Worm (Caenorhabditis elegans) whole organism, L1 larva: Measurements from ENCODE around the gene pqbp-1.1.

ENCODE experiments used
- C16A3.4 ChIP-seq: fragments of 150-350 bp; optimal IDR thresholded peaks from 2 replicates; lab custom pipeline; 2014; ENCODE audit warnings: missing biosample characterization, missing genetic modification characterization
- ceh-8 ChIP-seq: fragments of 200-800 bp; sonication (Bioruptor generic); optimal IDR thresholded peaks from 2 replicates; lab custom pipeline; 2018; ENCODE audit warnings: mild to moderate bottlenecking, missing genetic modification characterization, moderate library complexity, missing compliant biosample characterization
- ceh-82 ChIP-seq, 3 experiments: fragments of 150-350 bp in 1 of 3; sonication (generic microtip) in 2 of 3; optimal IDR thresholded peaks; 2 replicates each; lab custom pipeline; 2014 to 2017; ENCODE audit warnings: missing biosample characterization in 3 of 3, missing genetic modification characterization in 3 of 3
- ceh-88 ChIP-seq: fragments of 200-800 bp; sonication (Bioruptor generic); IDR thresholded peaks from 2 replicates; pipeline ENCODE4 v1.3.6; 2022; ENCODE audit warnings: missing genetic modification characterization, missing compliant biosample characterization
- ces-1 ChIP-seq: fragments of 150-350 bp; optimal IDR thresholded peaks from 2 replicates; lab custom pipeline; 2014; ENCODE audit warnings: missing biosample characterization, missing genetic modification reagents, missing genetic modification characterization
- dpl-1 ChIP-seq, 3 experiments: fragments of 150-350 bp in 2 of 3; sonication (generic microtip) in 1 of 3; optimal IDR thresholded peaks; 2 replicates each; lab custom pipeline; 2014 to 2017; ENCODE audit warnings: missing biosample characterization in 3 of 3, missing genetic modification characterization in 3 of 3, missing genetic modification reagents in 3 of 3
- dsc-1 ChIP-seq: sonication (generic microtip); optimal IDR thresholded peaks from 2 replicates; lab custom pipeline; 2016; ENCODE audit warnings: mild to moderate bottlenecking, missing genetic modification characterization, missing compliant biosample characterization
- efl-3 ChIP-seq: fragments of 200-800 bp; sonication (Bioruptor generic); optimal IDR thresholded peaks from 2 replicates; lab custom pipeline; 2018; ENCODE audit warnings: mild to moderate bottlenecking, missing genetic modification characterization, missing compliant biosample characterization
- egl-27 ChIP-seq, 2 experiments: fragments of 150-350 bp in 1 of 2; sonication (generic microtip); optimal IDR thresholded peaks; 3 replicates each; lab custom pipeline; 2017 to 2018; ENCODE audit warnings: missing biosample characterization in 2 of 2, missing genetic modification characterization in 2 of 2, missing genetic modification reagents in 2 of 2
- elt-3 ChIP-seq, 6 experiments: fragments of 150-350 bp in 1 of 6; sonication (generic microtip); optimal IDR thresholded peaks; 2 replicates each; lab custom pipeline; 2017 to 2018; ENCODE audit warnings: missing biosample characterization in 6 of 6, missing genetic modification characterization in 6 of 6, inconsistent platforms in 1 of 6
- ets-5 ChIP-seq: fragments of 200-800 bp; sonication (Bioruptor generic); IDR thresholded peaks from 2 replicates; pipeline ENCODE4 v1.3.6; 2022; ENCODE audit warnings: missing genetic modification characterization, missing compliant biosample characterization
- grh-1 ChIP-seq: fragments of 200-800 bp; sonication (Bioruptor generic); IDR thresholded peaks from 2 replicates; pipeline ENCODE4 v1.3.6; 2022; ENCODE audit warnings: missing genetic modification reagents, missing genetic modification characterization, missing compliant biosample characterization
- hlh-17 ChIP-seq: fragments of 200-800 bp; sonication (Bioruptor generic); optimal IDR thresholded peaks from 2 replicates; lab custom pipeline; 2018; ENCODE audit warnings: missing genetic modification characterization, mild to moderate bottlenecking, missing compliant biosample characterization, moderate library complexity, borderline replicate concordance
- hlh-4 ChIP-seq: sonication (generic microtip); optimal IDR thresholded peaks from 2 replicates; lab custom pipeline; 2016; ENCODE audit warnings: mild to moderate bottlenecking, missing genetic modification characterization, missing compliant biosample characterization
- irx-1 ChIP-seq: sonication (generic microtip); optimal IDR thresholded peaks from 2 replicates; lab custom pipeline; 2016; ENCODE audit warnings: missing genetic modification characterization, missing compliant biosample characterization
- isw-1 ChIP-seq: fragments of 200-800 bp; sonication (Bioruptor generic); IDR thresholded peaks from 2 replicates; pipeline ENCODE4 v1.3.6; 2022; ENCODE audit warnings: missing genetic modification characterization, missing compliant biosample characterization
- jun-1 ChIP-seq: fragments of 150-350 bp; optimal IDR thresholded peaks from 2 replicates; lab custom pipeline; 2014; ENCODE audit warnings: missing biosample characterization, missing genetic modification reagents, missing genetic modification characterization
- lin-14 ChIP-seq: fragments of 200-800 bp; sonication (Bioruptor generic); optimal IDR thresholded peaks from 2 replicates; lab custom pipeline; 2018; ENCODE audit warnings: mild to moderate bottlenecking, missing genetic modification characterization, moderate library complexity, missing compliant biosample characterization
- lin-15B ChIP-seq: fragments of 150-350 bp; sonication (generic microtip); optimal IDR thresholded peaks from 3 replicates; lab custom pipeline; 2014; ENCODE audit warnings: missing biosample characterization, missing genetic modification characterization
- lin-35 ChIP-seq, 2 experiments: fragments of 150-350 bp; optimal IDR thresholded peaks; 2 replicates each; lab custom pipeline; 2014; ENCODE audit warnings: missing biosample characterization in 2 of 2, missing genetic modification characterization in 2 of 2, missing genetic modification reagents in 2 of 2
- mab-9 ChIP-seq: fragments of 200-800 bp; sonication (Bioruptor generic); IDR thresholded peaks from 2 replicates; pipeline ENCODE4 v1.3.6; 2022; ENCODE audit warnings: missing genetic modification reagents, missing genetic modification characterization, missing compliant biosample characterization
- mdl-1 ChIP-seq, 2 experiments: fragments of 150-350 bp; optimal IDR thresholded peaks; 2 replicates each; lab custom pipeline; 2014 to 2017; ENCODE audit warnings: missing biosample characterization in 2 of 2, missing genetic modification characterization in 2 of 2, inconsistent platforms in 1 of 2
- mef-2 ChIP-seq: fragments of 150-350 bp; optimal IDR thresholded peaks from 2 replicates; lab custom pipeline; 2014; ENCODE audit warnings: missing biosample characterization, missing genetic modification characterization
- mep-1 ChIP-seq: fragments of 150-350 bp; optimal IDR thresholded peaks from 2 replicates; lab custom pipeline; 2014; ENCODE audit warnings: missing biosample characterization, missing genetic modification characterization
- nhr-12 ChIP-seq: sonication (generic microtip); optimal IDR thresholded peaks from 2 replicates; lab custom pipeline; 2017; ENCODE audit warnings: missing biosample characterization, missing genetic modification characterization
- nhr-20 ChIP-seq: sonication (generic microtip); optimal IDR thresholded peaks from 2 replicates; lab custom pipeline; 2016; ENCODE audit warnings: mild to moderate bottlenecking, missing genetic modification characterization, missing compliant biosample characterization
- nhr-28 ChIP-seq: fragments of 150-350 bp; optimal IDR thresholded peaks from 2 replicates; lab custom pipeline; 2014; ENCODE audit warnings: missing biosample characterization, missing genetic modification characterization
- nhr-47 ChIP-seq: sonication (generic microtip); optimal IDR thresholded peaks from 2 replicates; lab custom pipeline; 2016; ENCODE audit warnings: mild to moderate bottlenecking, missing genetic modification characterization, moderate library complexity, missing compliant biosample characterization
- nhr-71 ChIP-seq: sonication (generic microtip); optimal IDR thresholded peaks from 2 replicates; lab custom pipeline; 2016; ENCODE audit warnings: mild to moderate bottlenecking, missing genetic modification characterization, moderate library complexity, missing compliant biosample characterization
- nhr-76 ChIP-seq: sonication (generic microtip); optimal IDR thresholded peaks from 2 replicates; lab custom pipeline; 2017; ENCODE audit warnings: missing biosample characterization, missing genetic modification characterization
- nhr-77 ChIP-seq: fragments of 150-350 bp; optimal IDR thresholded peaks from 2 replicates; lab custom pipeline; 2014; ENCODE audit warnings: missing biosample characterization, missing genetic modification characterization
- nhr-84 ChIP-seq: sonication (generic microtip); optimal IDR thresholded peaks from 2 replicates; lab custom pipeline; 2017; ENCODE audit warnings: missing biosample characterization, missing genetic modification characterization
- nhr-85 ChIP-seq: sonication (generic microtip); peaks from one replicate; lab custom pipeline; 2016; ENCODE audit warnings: missing genetic modification characterization, inconsistent platforms, missing compliant biosample characterization
- nhr-90 ChIP-seq: sonication (generic microtip); optimal IDR thresholded peaks from 2 replicates; lab custom pipeline; 2016; ENCODE audit warnings: mild to moderate bottlenecking, missing genetic modification characterization, missing compliant biosample characterization; ENCODE audit not compliant: poor library complexity
- pag-3 ChIP-seq: sonication (generic microtip); optimal IDR thresholded peaks from 2 replicates; lab custom pipeline; 2017; ENCODE audit warnings: missing genetic modification characterization, mild to moderate bottlenecking, missing compliant biosample characterization, antibody characterized with exemption, borderline replicate concordance; ENCODE audit not compliant: insufficient read depth
- pqm-1 ChIP-seq: sonication (generic microtip); optimal IDR thresholded peaks from 3 replicates; lab custom pipeline; 2017; ENCODE audit warnings: missing biosample characterization, missing genetic modification characterization
- rnt-1 ChIP-seq: sonication (generic microtip); optimal IDR thresholded peaks from 2 replicates; lab custom pipeline; 2016; ENCODE audit warnings: mild to moderate bottlenecking, missing genetic modification characterization, moderate library complexity, missing compliant biosample characterization
- skn-1 ChIP-seq: fragments of 150-350 bp; optimal IDR thresholded peaks from 2 replicates; lab custom pipeline; 2014; ENCODE audit warnings: missing biosample characterization, missing genetic modification characterization
- snu-23 ChIP-seq: sonication (generic microtip); optimal IDR thresholded peaks from 2 replicates; lab custom pipeline; 2016; ENCODE audit warnings: missing genetic modification characterization, missing compliant biosample characterization
- sptf-1 ChIP-seq: fragments of 150-350 bp; optimal IDR thresholded peaks from 2 replicates; lab custom pipeline; 2014; ENCODE audit warnings: missing biosample characterization, missing genetic modification characterization
- sup-37 ChIP-seq: fragments of 200-800 bp; sonication (Bioruptor generic); optimal IDR thresholded peaks from 2 replicates; lab custom pipeline; 2018; ENCODE audit warnings: mild to moderate bottlenecking, missing genetic modification characterization, missing compliant biosample characterization
- swsn-7 ChIP-seq: sonication (generic microtip); optimal IDR thresholded peaks from 2 replicates; lab custom pipeline; 2016; ENCODE audit warnings: missing genetic modification characterization, missing compliant biosample characterization
- tlp-1 ChIP-seq: fragments of 150-350 bp; optimal IDR thresholded peaks from 2 replicates; lab custom pipeline; 2014; ENCODE audit warnings: missing biosample characterization, missing genetic modification characterization
- unc-130 ChIP-seq: fragments of 150-350 bp; optimal IDR thresholded peaks from 2 replicates; lab custom pipeline; 2017; ENCODE audit warnings: missing biosample characterization, missing genetic modification characterization, inconsistent platforms
- unc-62 ChIP-seq: fragments of 150-350 bp; optimal IDR thresholded peaks from 2 replicates; lab custom pipeline; 2014; ENCODE audit warnings: missing biosample characterization, missing genetic modification reagents, missing genetic modification characterization
- unc-86 ChIP-seq: sonication (generic microtip); optimal IDR thresholded peaks from 2 replicates; lab custom pipeline; 2016; ENCODE audit warnings: missing genetic modification characterization, missing compliant biosample characterization
- vab-15 ChIP-seq: sonication (generic microtip); optimal IDR thresholded peaks from 2 replicates; lab custom pipeline; 2017; ENCODE audit warnings: missing genotype, mild to moderate bottlenecking, missing genetic modification characterization, missing compliant biosample characterization
- zag-1 ChIP-seq: fragments of 150-350 bp; optimal IDR thresholded peaks from 2 replicates; lab custom pipeline; 2014; ENCODE audit warnings: missing biosample characterization, missing genetic modification characterization
- zip-4 ChIP-seq: fragments of 200-800 bp; sonication (Bioruptor generic); optimal IDR thresholded peaks from 2 replicates; lab custom pipeline; 2018; ENCODE audit warnings: mild to moderate bottlenecking, missing genetic modification characterization, moderate library complexity, missing compliant biosample characterization
- ztf-11 ChIP-seq, 2 experiments: sonication (generic microtip); optimal IDR thresholded peaks; 2 replicates each; lab custom pipeline; 2016 to 2017; ENCODE audit warnings: missing genetic modification characterization in 2 of 2, missing biosample characterization in 1 of 2, missing compliant biosample characterization in 1 of 2
- ztf-4 ChIP-seq: fragments of 150-350 bp; optimal IDR thresholded peaks from 2 replicates; lab custom pipeline; 2014; ENCODE audit warnings: missing biosample characterization, missing genetic modification characterization

The pqbp-1.1 gene

DNA sequence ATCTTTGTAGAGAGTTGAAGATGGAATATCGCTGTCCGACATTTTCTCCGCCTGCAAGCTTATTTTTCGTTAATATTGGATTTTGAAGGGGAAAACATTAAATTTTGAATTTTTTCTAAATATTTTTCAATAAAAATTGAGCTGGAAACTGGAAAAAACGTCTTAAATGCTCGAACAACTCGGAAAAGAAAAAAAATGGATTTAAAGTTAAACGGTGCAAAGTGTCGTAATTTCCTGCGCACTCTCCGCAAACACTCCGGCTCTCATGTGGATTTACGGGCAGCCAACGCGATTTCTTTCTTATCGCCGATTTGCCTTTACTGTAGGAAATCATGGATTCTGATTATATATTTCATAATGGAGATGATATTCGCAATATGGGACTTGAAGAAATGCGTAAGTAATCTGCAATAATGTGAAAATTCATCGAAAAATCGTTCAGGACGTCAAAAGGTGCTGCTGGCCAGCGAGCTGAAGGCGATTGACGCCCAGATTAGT lies 21.2 kb downstream of the pqbp-1.1 start, which contains the start of the genes fnta-1 and cogc-8 (continued):
- TF ChIP-seq irx-1 (tag; lab: Kevin White, UChicago), result no peak
- no peak for TF ChIP-seq nhr-77 (tag; lab: Kevin White, UChicago)
- peak; percentile 10 for TF ChIP-seq skn-1 (tag; lab: Kevin White, UChicago)
- peak; percentile 61 for TF ChIP-seq nhr-71 (tag; lab: Kevin White, UChicago)
- peak; percentile 31 to 52 (median 44) for TF ChIP-seq ceh-82 (tag; optimal IDR thresholded peaks at IDR 0.05; lab: Kevin White, UChicago)
- no peak for TF ChIP-seq nhr-28 (tag; lab: Kevin White, UChicago)
- TF ChIP-seq nhr-12 (tag; lab: Kevin White, UChicago), result no peak
- no peak for TF ChIP-seq mdl-1 (tag; optimal IDR thresholded peaks at IDR 0.05; lab: Kevin White, UChicago)
- peak; percentile 71 for TF ChIP-seq nhr-47 (tag; lab: Kevin White, UChicago)
- TF ChIP-seq unc-62 (GFP tag; lab: Kevin White, UChicago), result no peak
- TF ChIP-seq rnt-1 (tag; lab: Kevin White, UChicago), result peak; percentile 50
- no peak for TF ChIP-seq mef-2 (tag; lab: Kevin White, UChicago)
- TF ChIP-seq grh-1, result no peak
- TF ChIP-seq swsn-7 (tag; lab: Kevin White, UChicago), result peak; percentile 36
- peak; percentile 51 to 74 (median 72) for TF ChIP-seq dpl-1 (GFP tag; optimal IDR thresholded peaks at IDR 0.05; lab: Kevin White, UChicago)
- TF ChIP-seq ceh-8 (GFP tag; lab: Kevin White, UChicago), result no peak
- TF ChIP-seq zag-1 (tag; lab: Kevin White, UChicago), result no peak
- no peak for TF ChIP-seq sup-37
- peak; percentile 8; the same call in 1 of the 2 replicates for TF ChIP-seq isw-1 (GFP tag; lab: Robert Waterston, UW)
- no peak for TF ChIP-seq hlh-4 (tag; lab: Kevin White, UChicago)
- no peak for TF ChIP-seq unc-130
- no peak for TF ChIP-seq nhr-76 (tag; lab: Kevin White, UChicago)
- TF ChIP-seq lin-35 (GFP tag; optimal IDR thresholded peaks at IDR 0.05; lab: Kevin White, UChicago), result peak; percentile 64 to 70
- TF ChIP-seq elt-3 (tag; optimal IDR thresholded peaks at IDR 0.05; lab: Kevin White, UChicago), result no peak
- no peak for TF ChIP-seq pag-3
- peak; percentile 41 for TF ChIP-seq unc-86 (tag; lab: Kevin White, UChicago)
- TF ChIP-seq sptf-1, result no peak
- TF ChIP-seq nhr-84, result no peak
- peak; percentile 61 for TF ChIP-seq nhr-85
- TF ChIP-seq C16A3.4 (tag; lab: Kevin White, UChicago), result peak; percentile 1
- no peak for TF ChIP-seq vab-15 (tag; lab: Kevin White, UChicago)
- TF ChIP-seq efl-3 (GFP tag; lab: Kevin White, UChicago), result no peak
- no peak for TF ChIP-seq ztf-4 (tag; lab: Kevin White, UChicago)
- peak; percentile 65 for TF ChIP-seq mep-1
- no peak for TF ChIP-seq lin-14 (GFP tag; lab: Kevin White, UChicago)
- TF ChIP-seq pqm-1, result no peak
- TF ChIP-seq ets-5, result no peak
- TF ChIP-seq hlh-17 (GFP tag; lab: Kevin White, UChicago), result no peak
- TF ChIP-seq jun-1 (tag; lab: Kevin White, UChicago), result no peak
- TF ChIP-seq snu-23 (GFP tag; lab: Kevin White, UChicago), result peak; percentile 67
- TF ChIP-seq ztf-11 (tag; optimal IDR thresholded peaks at IDR 0.05; lab: Kevin White, UChicago), result no peak
- peak; percentile 19 for TF ChIP-seq nhr-90 (tag; lab: Kevin White, UChicago)
- TF ChIP-seq mab-9 (GFP tag; lab: Robert Waterston, UW), result no peak
- no peak for TF ChIP-seq zip-4 (GFP tag; lab: Kevin White, UChicago)
- TF ChIP-seq egl-27 (tag; optimal IDR thresholded peaks at IDR 0.05; lab: Kevin White, UChicago), result no peak
- peak; percentile 25 for TF ChIP-seq lin-15B
- peak; percentile 9 for TF ChIP-seq dsc-1
- peak; percentile 36 for TF ChIP-seq nhr-20 (tag; lab: Kevin White, UChicago)
- no peak for TF ChIP-seq tlp-1 (tag; lab: Kevin White, UChicago)
- no peak for TF ChIP-seq ceh-88 (GFP tag; lab: Robert Waterston, UW)
- TF ChIP-seq ces-1 (GFP tag; lab: Kevin White, UChicago), result no peak
- TF ChIP-seq, all 84 proteins: peak for 24
